Worm (Caenorhabditis elegans) whole organism, dauer: ENCODE data around the gene ppm-1.G.

Experiments used
- unc-62 ChIP-seq: sonication (generic microtip); optimal IDR thresholded peaks from 2 replicates; lab custom pipeline; 2017; ENCODE audit warnings: missing biosample characterization, missing genetic modification reagents, missing genetic modification characterization

ppm-1.G gene

DNA sequence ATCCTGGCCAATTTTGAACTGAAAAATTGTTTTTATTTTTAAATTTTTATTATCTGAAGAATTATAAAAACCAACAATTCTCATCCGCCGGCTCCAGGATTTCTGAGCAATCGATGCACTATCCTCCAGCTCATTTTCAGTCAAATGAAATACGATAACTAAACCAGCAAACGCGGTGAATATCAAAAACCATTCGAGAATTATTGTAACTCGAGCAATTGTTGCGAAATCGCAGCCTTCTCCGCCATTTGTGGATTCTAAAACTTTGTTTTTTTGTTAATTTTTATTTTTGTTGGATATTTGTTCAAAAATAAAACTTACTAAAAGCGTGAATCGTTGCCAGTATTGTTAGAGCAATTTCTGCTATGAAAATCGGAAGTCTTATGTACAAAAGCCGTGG is 1.0 kb upstream of the ppm-1.G start:
- no peak for TF ChIP-seq unc-62 (GFP tag; lab: Kevin White, UChicago)

- no peak for TF ChIP-seq unc-62 (GFP tag; lab: Kevin White, UChicago)
Measured at ce11 chrIII:789604-790003, 6.1 kb downstream of the ppm-1.G start.

DNA sequence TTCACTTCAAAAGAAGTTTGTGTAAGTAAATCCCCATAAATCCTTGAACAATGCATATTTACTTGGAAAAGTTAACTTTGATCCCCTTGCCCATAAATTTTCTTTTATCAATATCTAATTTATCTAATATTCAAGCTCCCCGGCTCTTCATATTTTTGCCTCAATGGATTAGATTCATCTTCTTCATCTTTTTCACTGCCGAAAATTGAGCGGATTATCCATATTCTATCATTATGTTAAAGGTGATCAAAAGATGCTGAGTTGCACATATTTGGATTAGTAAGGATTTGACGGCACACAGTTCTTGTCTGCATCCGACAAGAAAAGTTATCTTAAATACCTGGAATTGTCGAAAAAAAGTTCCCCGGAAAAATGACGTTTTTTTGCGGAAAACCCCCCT is 7.1 kb downstream of the ppm-1.G start:
- no peak for TF ChIP-seq unc-62 (GFP tag; lab: Kevin White, UChicago)

- no peak for TF ChIP-seq unc-62 (GFP tag; lab: Kevin White, UChicago)
Measured at ce11 chrIII:793595-793994, 10.1 kb downstream of the ppm-1.G start, which contains the start of gene snt-2. snt-2 (minus strand) TSS chrIII:793733.

- no peak for TF ChIP-seq unc-62 (GFP tag; lab: Kevin White, UChicago)
Measured at ce11 chrIII:794000-794399, 10.5 kb downstream of the ppm-1.G start, which contains the start of gene rps-29. rps-29 (plus strand) TSS chrIII:794300.

DNA sequence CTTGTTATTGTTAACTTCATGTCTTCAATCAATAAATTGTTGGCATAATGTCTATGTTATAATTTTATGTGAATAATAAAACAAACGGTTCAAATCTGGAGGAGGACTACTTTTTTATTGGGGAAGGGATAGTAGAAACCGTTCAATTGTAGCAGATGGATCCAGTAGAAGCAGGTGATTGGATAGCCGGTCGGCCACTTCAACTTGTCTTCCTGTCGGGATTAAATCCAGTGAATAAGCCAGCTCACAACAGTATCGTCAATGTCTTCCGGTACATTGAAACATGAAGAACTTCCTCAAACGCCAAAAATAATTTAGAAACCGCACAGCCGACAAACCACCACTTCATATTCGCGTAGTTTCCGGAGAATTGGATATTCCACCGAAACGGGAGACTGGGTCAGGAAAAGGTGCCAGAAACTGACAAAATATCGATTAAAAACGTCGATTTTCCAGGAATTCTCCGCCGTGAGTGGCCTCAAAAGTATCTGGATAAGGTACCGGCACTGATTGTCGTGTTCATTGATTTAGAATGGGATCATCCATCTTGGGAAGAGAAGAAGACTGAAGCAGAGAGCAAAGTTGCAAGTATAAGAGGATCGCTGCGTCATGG is 11.6 kb downstream of the ppm-1.G start, which contains the start of gene trpp-11:
Gene trpp-11 (plus strand): TSS at position 153 of the 613 bp plus-strand sequence.
- TF ChIP-seq unc-62 (GFP tag; lab: Kevin White, UChicago), result no peak

DNA sequence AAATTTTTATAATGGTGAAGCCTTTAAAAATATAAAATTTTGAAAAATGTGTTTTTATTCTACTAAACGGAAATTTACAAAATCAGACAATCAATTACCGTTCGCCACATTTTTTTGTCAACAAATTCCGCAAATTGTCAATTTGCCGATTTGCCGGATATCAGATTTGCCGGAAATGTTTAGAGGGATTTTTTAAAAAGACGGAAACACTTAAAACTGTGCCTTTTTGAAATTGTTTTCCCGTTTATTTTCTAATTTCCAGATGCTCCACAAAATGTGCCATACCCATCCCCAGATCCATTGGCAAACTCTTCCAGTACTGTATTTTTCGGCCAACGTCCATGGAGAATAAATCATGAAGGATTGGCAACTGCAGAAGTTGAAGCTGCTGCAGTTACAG is 14.0 kb downstream of the ppm-1.G start:
- TF ChIP-seq unc-62 (GFP tag; lab: Kevin White, UChicago), result no peak

ce11 chrIII:802041-802440 is 18.5 kb downstream of the ppm-1.G start:
- TF ChIP-seq unc-62 (GFP tag; lab: Kevin White, UChicago), result no peak

ce11 chrIII:811544-811943 is 28.0 kb downstream of the ppm-1.G start, which contains the start of gene daf-7:
daf-7 (plus strand) TSS chrIII:811844.
- TF ChIP-seq unc-62 (GFP tag; lab: Kevin White, UChicago), result no peak

ce11 chrIII:815845-816244 is 32.3 kb downstream of the ppm-1.G start, which contains the start of gene dac-1:
dac-1 (plus strand) TSS chrIII:816145.
- TF ChIP-seq unc-62 (GFP tag; lab: Kevin White, UChicago), result no peak

DNA sequence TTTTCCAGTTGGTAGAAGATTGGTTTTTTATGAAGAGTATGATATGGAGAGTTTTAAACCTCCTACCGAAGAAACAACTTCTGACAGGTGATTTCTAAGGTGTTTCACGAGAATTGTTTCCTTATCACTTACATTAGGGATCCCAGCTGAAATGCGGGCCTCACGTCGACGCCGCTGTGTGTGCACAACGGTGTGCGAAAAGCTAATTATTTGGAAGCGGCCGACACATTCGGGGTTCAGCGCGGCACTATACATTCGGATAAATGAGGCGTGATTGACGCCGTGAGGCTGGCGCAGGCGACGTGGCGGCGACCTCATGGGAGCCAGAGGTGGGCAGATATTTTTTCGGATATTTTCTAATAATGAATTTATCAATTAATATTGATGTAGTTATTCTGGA is 35.8 kb downstream of the ppm-1.G start:
- no peak for TF ChIP-seq unc-62 (GFP tag; lab: Kevin White, UChicago)

ce11 chrIII:822546-823272 is 39.2 kb downstream of the ppm-1.G start, which contains the start of gene clec-149:
clec-149 (plus strand) TSS chrIII:823222.
- TF ChIP-seq unc-62 (GFP tag; lab: Kevin White, UChicago), result no peak

DNA sequence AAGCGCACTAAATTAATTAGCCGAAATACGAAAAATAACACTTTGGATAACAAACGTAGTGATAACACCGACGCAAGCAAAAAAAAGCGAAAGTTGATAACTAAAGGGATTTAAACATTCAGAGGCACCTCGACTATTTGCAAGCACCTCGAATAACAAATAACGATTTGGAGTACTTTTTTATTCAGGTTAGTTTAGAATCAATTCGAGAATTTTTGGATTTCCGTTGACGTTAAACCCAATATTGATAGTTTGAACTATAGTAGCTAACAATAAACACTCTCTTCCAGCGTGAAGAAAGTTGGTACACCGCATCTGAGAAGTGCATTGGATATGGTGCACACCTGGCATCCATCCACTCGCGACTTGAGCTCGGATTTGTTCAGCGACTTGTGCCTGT is 41.8 kb downstream of the ppm-1.G start:
- TF ChIP-seq unc-62 (GFP tag; lab: Kevin White, UChicago), result no peak

- no peak for TF ChIP-seq unc-62 (GFP tag; lab: Kevin White, UChicago)
Measured at ce11 chrIII:831961-832360, 48.5 kb downstream of the ppm-1.G start, which contains the start of gene ceeh-1. ceeh-1 (minus strand) TSS chrIII:832277.

- no peak for TF ChIP-seq unc-62 (GFP tag; lab: Kevin White, UChicago)
Measured at ce11 chrIII:832855-833504, 49.5 kb downstream of the ppm-1.G start, which contains the start of gene zip-2. zip-2 (plus strand) TSS chrIII:832982.
